Fruit fly (Drosophila melanogaster): ENCODE measurements around the gene CG32669.

The CG32669 gene

DNA sequence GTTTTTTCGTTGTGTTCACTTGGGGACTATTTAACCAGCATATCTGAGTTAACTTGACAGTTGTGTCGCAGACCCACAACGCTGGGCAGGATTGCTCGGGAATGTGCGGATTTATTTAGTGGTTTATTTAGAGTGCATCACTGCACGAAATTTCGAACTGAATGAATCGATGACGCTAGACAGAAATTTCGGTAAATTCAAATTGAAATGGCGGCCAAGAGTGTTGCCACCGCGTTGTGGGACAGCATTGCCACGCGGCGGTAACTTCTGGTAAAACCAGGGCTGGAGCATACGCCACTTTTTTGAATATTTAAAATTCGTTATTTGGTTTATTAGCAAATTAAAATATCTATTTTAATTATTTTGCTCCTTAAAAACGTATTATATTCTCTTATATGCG is 9.8 kb upstream of the CG32669 start, which contains the start of gene feo (continued):
- TF ChIP-seq CG4707 (GFP tag; optimal IDR thresholded peaks at IDR 0.05) (no peak), Gsc (GFP tag; IDR thresholded peaks at IDR 0.05) (no peak), CG12659 (GFP tag; optimal IDR thresholded peaks at IDR 0.05) (peak; percentile 21), Sox102F (GFP tag; optimal IDR thresholded peaks at IDR 0.05) (no peak), CG9932 (GFP tag; IDR thresholded peaks at IDR 0.05) (no peak), CG2712 (tag; optimal IDR thresholded peaks at IDR 0.05) (peak; percentile 1), Eip74EF (GFP tag; optimal IDR thresholded peaks at IDR 0.05) (no peak), CG13287 (GFP tag; IDR thresholded peaks at IDR 0.05; ENCODE audit: partially characterized antibody) (peak; percentile 38; the same call in 1 of the 2 replicates), CG1603 (tag; optimal IDR thresholded peaks at IDR 0.05) (peak; percentile 71), org-1 (GFP tag; optimal IDR thresholded peaks at IDR 0.05) (no peak), pan (optimal IDR thresholded peaks at IDR 0.05) (no peak), pan (GFP tag; optimal IDR thresholded peaks at IDR 0.05 in 1 of 2, IDR thresholded peaks at IDR 0.05 in 1 of 2) (no peak), al (GFP tag; IDR thresholded peaks at IDR 0.05) (no peak), CG15073 (GFP tag; optimal IDR thresholded peaks at IDR 0.05) (no peak), fd64A (GFP tag; optimal IDR thresholded peaks at IDR 0.05) (no peak), Pdp1 (GFP tag; optimal IDR thresholded peaks at IDR 0.05) (no peak), Xrp1 (GFP tag; IDR thresholded peaks at IDR 0.05) (no peak), CG11398 (GFP tag; optimal IDR thresholded peaks at IDR 0.05) (no peak), Abd-B (GFP tag; optimal IDR thresholded peaks at IDR 0.05) (no peak), CG3163 (GFP tag; optimal IDR thresholded peaks at IDR 0.05) (no peak), CG15479 (GFP tag; optimal IDR thresholded peaks at IDR 0.05) (no peak), onecut (GFP tag; IDR thresholded peaks at IDR 0.05) (no peak), CG1647 (GFP tag; optimal IDR thresholded peaks at IDR 0.05) (no peak), Blimp-1 (GFP tag; optimal IDR thresholded peaks at IDR 0.05) (no peak), Jarid2 (GFP tag; optimal IDR thresholded peaks at IDR 0.05) (no peak), CG13775 (GFP tag; optimal IDR thresholded peaks at IDR 0.05) (no peak), Ets97D (GFP tag; optimal IDR thresholded peaks at IDR 0.05) (peak; percentile 30), CG5953 (GFP tag; IDR thresholded peaks at IDR 0.05) (no peak), Nf-YC (tag; optimal IDR thresholded peaks at IDR 0.05) (no peak), schlank (tag; optimal IDR thresholded peaks at IDR 0.05) (no peak), ham (GFP tag; IDR thresholded peaks at IDR 0.05) (no peak), Spps (tag; optimal IDR thresholded peaks at IDR 0.05) (no peak), Poxn (GFP tag; IDR thresholded peaks at IDR 0.05) (no peak), CG14014 (GFP tag; IDR thresholded peaks at IDR 0.05) (no peak), HmgZ (tag; optimal IDR thresholded peaks at IDR 0.05) (peak; percentile 27), CG10431 (GFP tag; optimal IDR thresholded peaks at IDR 0.05) (no peak), Sry-δ (GFP tag; optimal IDR thresholded peaks at IDR 0.05) (peak; percentile 57), fd102C (GFP tag; optimal IDR thresholded peaks at IDR 0.05) (no peak), Fer2 (tag; optimal IDR thresholded peaks at IDR 0.05) (no peak), HLH4C (GFP tag; IDR thresholded peaks at IDR 0.05; ENCODE audit: partially characterized antibody) (no peak), vfl (GFP tag; optimal IDR thresholded peaks at IDR 0.05) (no peak), Rfx (GFP tag; IDR thresholded peaks at IDR 0.05) (no peak), kay (GFP tag; optimal IDR thresholded peaks at IDR 0.05) (no peak), btn (GFP tag; optimal IDR thresholded peaks at IDR 0.05) (no peak), TFAM (GFP tag; optimal IDR thresholded peaks at IDR 0.05) (no peak), Asciz (GFP tag; optimal IDR thresholded peaks at IDR 0.05) (no peak), ATbp (GFP tag; optimal IDR thresholded peaks at IDR 0.05) (no peak), mam (GFP tag; optimal IDR thresholded peaks at IDR 0.05) (no peak), CG18011 (GFP tag; optimal IDR thresholded peaks at IDR 0.05) (no peak), Dp (GFP tag; optimal IDR thresholded peaks at IDR 0.05) (peak; percentile 92), abd-A (tag; optimal IDR thresholded peaks at IDR 0.05) (no peak)

Measured in whole organism, embryonic.